Worm (Caenorhabditis elegans) whole organism, L2 larva: ENCODE measurements around the gene ugt-12.

Experiments used
- ceh-82 ChIP-seq: fragments of 150-350 bp; optimal IDR thresholded peaks from 2 replicates; lab custom pipeline; 2014; ENCODE audit warnings: missing biosample characterization, missing genetic modification characterization
- dmd-4 ChIP-seq: sonication (generic microtip); optimal IDR thresholded peaks from 2 replicates; lab custom pipeline; 2017; ENCODE audit warnings: missing biosample characterization, missing genetic modification characterization
- lsy-2 ChIP-seq, 2 experiments: fragments of 150-350 bp in 1 of 2; sonication (generic microtip) in 1 of 2; optimal IDR thresholded peaks; 2 replicates each; lab custom pipeline; 2014 to 2017; ENCODE audit warnings: missing biosample characterization in 2 of 2, missing genetic modification characterization in 2 of 2
- nhr-11 ChIP-seq: fragments of 150-350 bp; optimal IDR thresholded peaks from 2 replicates; lab custom pipeline; 2014; ENCODE audit warnings: missing biosample characterization, missing genetic modification characterization
- nhr-6 ChIP-seq: fragments of 150-350 bp; optimal IDR thresholded peaks from 2 replicates; lab custom pipeline; 2014; ENCODE audit warnings: missing biosample characterization, missing genetic modification characterization
- nhr-77 ChIP-seq: fragments of 150-350 bp; optimal IDR thresholded peaks from 2 replicates; lab custom pipeline; 2014; ENCODE audit warnings: missing biosample characterization, missing genetic modification characterization
- skn-1 ChIP-seq: sonication (generic microtip); optimal IDR thresholded peaks from 2 replicates; lab custom pipeline; 2017; ENCODE audit warnings: missing biosample characterization, missing genetic modification characterization

- TF ChIP-seq ceh-82 (tag; lab: Kevin White, UChicago) (no peak), skn-1 (tag; lab: Kevin White, UChicago) (no peak), lsy-2 (tag; optimal IDR thresholded peaks at IDR 0.05; lab: Kevin White, UChicago) (no peak), nhr-11 (tag; lab: Kevin White, UChicago) (no peak), dmd-4 (no peak), nhr-77 (tag; lab: Kevin White, UChicago) (no peak), nhr-6 (no peak)
These were observed 11.8 kb downstream of the ugt-12 start, which contains the start of gene T19H12.6 for ce11 chrV:4877587-4877986.
